Worm (Caenorhabditis elegans) whole organism, early embryonic: ENCODE measurements around the gene sdz-24.

Experiments used
- aly-1 ChIP-seq: sonication (generic microtip); optimal IDR thresholded peaks from 2 replicates; lab custom pipeline; 2016; ENCODE audit warnings: missing genetic modification characterization, missing compliant biosample characterization
- ama-1 ChIP-seq: fragments of 150-350 bp; optimal IDR thresholded peaks from 2 replicates; lab custom pipeline; 2014
- ceh-13 ChIP-seq: fragments of 200-800 bp; sonication (Bioruptor generic); optimal IDR thresholded peaks from 2 replicates; lab custom pipeline; 2018; ENCODE audit warnings: mild to moderate bottlenecking, missing genetic modification characterization, missing compliant biosample characterization
- flt-1 ChIP-seq: fragments of 200-800 bp; sonication (Bioruptor generic); IDR thresholded peaks from 2 replicates; pipeline ENCODE4 v1.3.6; 2022; ENCODE audit warnings: missing genetic modification characterization, missing compliant biosample characterization
- hnd-1 ChIP-seq: sonication (generic microtip); optimal IDR thresholded peaks from 2 replicates; lab custom pipeline; 2016; ENCODE audit warnings: missing genetic modification characterization, missing compliant biosample characterization
- pes-1 ChIP-seq: fragments of 200-800 bp; sonication (Bioruptor generic); IDR thresholded peaks from 2 replicates; pipeline ENCODE4 v1.3.6; 2022; ENCODE audit warnings: missing genetic modification reagents, missing genetic modification characterization, missing compliant biosample characterization
- scrt-1 ChIP-seq: fragments of 200-800 bp; sonication (Bioruptor generic); IDR thresholded peaks from 2 replicates; pipeline ENCODE4 v1.3.6; 2022; ENCODE audit warnings: missing genetic modification characterization, missing compliant biosample characterization
- sea-1 ChIP-seq: fragments of 200-800 bp; sonication (Bioruptor generic); conservative IDR thresholded peaks from 2 replicates; pipeline ENCODE4 v1.3.6; 2022; ENCODE audit warnings: missing genetic modification characterization, missing compliant biosample characterization
- tra-4 ChIP-seq: sonication (generic microtip); optimal IDR thresholded peaks from 2 replicates; lab custom pipeline; 2017; ENCODE audit warnings: missing genetic modification characterization, missing compliant biosample characterization

DNA sequence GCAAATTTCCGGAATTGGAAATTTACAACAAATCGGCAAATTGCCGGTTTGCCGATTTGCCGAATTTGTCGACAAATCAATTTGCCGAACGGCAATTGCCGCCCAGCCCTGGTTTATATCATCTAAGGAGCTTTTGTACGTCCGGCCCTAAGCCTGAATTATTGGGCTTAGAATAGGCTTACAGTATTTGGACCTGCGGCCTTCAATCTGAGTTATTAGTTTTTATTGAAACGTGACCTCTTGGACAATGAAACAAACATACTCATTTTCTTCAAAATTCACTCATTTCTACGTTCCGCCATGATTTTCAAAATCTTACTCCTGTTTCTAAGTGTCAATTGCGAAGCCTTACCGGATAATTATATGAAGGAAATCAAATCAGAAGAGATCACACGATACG lies 16.8 kb downstream of the sdz-24 start, which contains the start of gene Y39F10C.1:
- TF ChIP-seq ceh-13 (GFP tag; lab: Kevin White, UChicago), result no peak
- TF ChIP-seq ama-1 (lab: Kevin White, UChicago), result no peak
- TF ChIP-seq aly-1 (tag; lab: Kevin White, UChicago), result no peak
- no peak for TF ChIP-seq scrt-1 (GFP tag; lab: Robert Waterston, UW)
- TF ChIP-seq flt-1 (GFP tag; lab: Robert Waterston, UW), result no peak
- TF ChIP-seq hnd-1 (tag; lab: Kevin White, UChicago), result no peak
- no peak for TF ChIP-seq sea-1 (GFP tag; lab: Robert Waterston, UW)
- TF ChIP-seq pes-1 (GFP tag; lab: Robert Waterston, UW), result no peak
- TF ChIP-seq tra-4, result no peak
